Fruit fly (Drosophila melanogaster): Measurements from ENCODE around the gene Pxn.
A peak's percentile ranks its signal among the peaks of the same experiment; 100 is the strongest.

- TF ChIP-seq CG14655 (GFP tag; optimal IDR thresholded peaks at IDR 0.05) (no peak), CG12605 (GFP tag; IDR thresholded peaks at IDR 0.05) (0 out of 2 replicates have a peak, but pooled peaks have one; percentile 31)
These were observed 43.8 kb downstream of the Pxn start, which contains the start of gene msn for dm6 chr3L:2585794-2586741.

Measured in whole organism, pupa.